Worm (Caenorhabditis elegans): Measurements from ENCODE around the gene ced-3.
A peak's percentile ranks its signal among the peaks of the same experiment; 100 is the strongest.

The ced-3 gene

ce11 chrIV:13204037-13204436 is at the start of gene ced-3:
TSS of gene ced-3 (minus strand) at chrIV:13204137.
- TF ChIP-seq mdl-1 (tag; optimal IDR thresholded peaks at IDR 0.05) (no peak), alr-1 (tag; optimal IDR thresholded peaks at IDR 0.05) (no peak), nhr-6 (tag; optimal IDR thresholded peaks at IDR 0.05) (no peak), dmd-4 (tag; optimal IDR thresholded peaks at IDR 0.05) (no peak), elt-1 (tag; optimal IDR thresholded peaks at IDR 0.05) (no peak), blmp-1 (tag; optimal IDR thresholded peaks at IDR 0.05; ENCODE audit: insufficient read depth) (no peak), nhr-129 (tag; optimal IDR thresholded peaks at IDR 0.05) (no peak), mab-5 (tag; optimal IDR thresholded peaks at IDR 0.05) (no peak)

DNA sequence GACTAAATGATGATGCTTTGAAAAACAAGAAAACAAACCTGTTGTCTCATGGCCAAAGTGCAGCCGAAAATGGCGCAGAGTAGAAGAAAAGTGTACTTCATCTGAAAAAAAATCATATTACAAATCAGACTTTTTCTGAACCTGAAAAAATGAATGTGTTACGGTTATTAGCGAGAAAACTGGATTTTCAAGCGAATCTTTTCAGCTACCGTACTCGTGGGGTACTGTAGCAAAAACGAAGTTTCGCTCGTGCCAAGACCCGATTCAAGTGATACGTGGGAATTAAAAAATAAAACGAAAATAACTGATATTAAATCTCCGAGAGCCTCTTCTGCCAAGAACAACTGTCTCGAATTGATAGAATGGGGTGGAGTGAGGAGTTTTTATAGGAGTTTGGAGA is 48.3 kb upstream of the ced-3 start, which contains the start of gene ttr-51:
Gene ttr-51, minus strand, starts transcription at position 101 of the 400 bp plus-strand sequence.
- TF ChIP-seq lin-13 (GFP tag; optimal IDR thresholded peaks at IDR 0.05) = no peak
- TF ChIP-seq ztf-1 (GFP tag; conservative IDR thresholded peaks at IDR 0.05) = no peak
- no peak for TF ChIP-seq fos-1 (tag; optimal IDR thresholded peaks at IDR 0.05)
- no peak for TF ChIP-seq elt-1 (tag; optimal IDR thresholded peaks at IDR 0.05)
- TF ChIP-seq nhr-129 (tag; optimal IDR thresholded peaks at IDR 0.05) = peak; percentile 17
- peak in 1 of 2 experiments; percentile 1 for TF ChIP-seq lsy-2 (tag; optimal IDR thresholded peaks at IDR 0.05)
- no peak for TF ChIP-seq nhr-11 (tag; optimal IDR thresholded peaks at IDR 0.05)

DNA sequence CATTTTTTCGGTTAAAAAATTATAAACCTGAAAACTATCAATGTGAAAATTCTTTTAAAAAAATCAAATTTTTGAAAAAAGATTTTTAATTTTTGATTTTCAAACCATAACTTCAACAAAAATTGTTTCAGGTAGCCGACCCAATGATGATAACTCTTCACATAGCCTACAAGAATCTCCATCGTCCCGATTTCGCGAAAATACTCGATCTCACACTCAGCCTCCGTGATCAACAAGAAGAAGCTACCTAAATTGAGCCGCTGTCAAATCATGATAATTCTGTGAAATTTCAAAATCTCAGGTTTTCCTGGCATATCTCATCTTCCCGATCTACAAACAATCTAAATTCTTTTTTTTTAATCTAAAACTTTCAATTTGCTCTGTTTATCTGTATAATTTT is 46.3 kb upstream of the ced-3 start:
- TF ChIP-seq aly-2 (tag; optimal IDR thresholded peaks at IDR 0.05) (no peak), mbf-1 (tag; optimal IDR thresholded peaks at IDR 0.05) (no peak), elt-1 (tag; optimal IDR thresholded peaks at IDR 0.05) (no peak), mab-5 (tag; optimal IDR thresholded peaks at IDR 0.05) (no peak), dmd-4 (tag; optimal IDR thresholded peaks at IDR 0.05) (no peak), F13H6.1 (tag; optimal IDR thresholded peaks at IDR 0.05) (no peak), alr-1 (tag; optimal IDR thresholded peaks at IDR 0.05) (no peak), ama-1 (optimal IDR thresholded peaks at IDR 0.05) (no peak), fos-1 (tag; optimal IDR thresholded peaks at IDR 0.05) (no peak), snpc-4 (tag; optimal IDR thresholded peaks at IDR 0.05) (no peak)

- no peak for TF ChIP-seq Y55F3AM.14 (GFP tag; optimal IDR thresholded peaks at IDR 0.05)
Measured at ce11 chrIV:13247780-13248179, 43.8 kb upstream of the ced-3 start.

- TF ChIP-seq unc-39 (tag; optimal IDR thresholded peaks at IDR 0.05) (no peak), sma-3 (GFP tag; optimal IDR thresholded peaks at IDR 0.05) (no peak), mab-5 (tag; optimal IDR thresholded peaks at IDR 0.05) (no peak), blmp-1 (tag; optimal IDR thresholded peaks at IDR 0.05; ENCODE audit: insufficient read depth) (no peak), alr-1 (tag; optimal IDR thresholded peaks at IDR 0.05) (no peak), ztf-1 (GFP tag; conservative IDR thresholded peaks at IDR 0.05) (no peak), ztf-11 (tag; optimal IDR thresholded peaks at IDR 0.05) (no peak), R02D3.7 (tag; optimal IDR thresholded peaks at IDR 0.05) (no peak), nhr-25 (tag; optimal IDR thresholded peaks at IDR 0.05) (no peak), nhr-12 (tag; optimal IDR thresholded peaks at IDR 0.05) (no peak), elt-1 (tag; optimal IDR thresholded peaks at IDR 0.05) (no peak), egl-27 (tag; optimal IDR thresholded peaks at IDR 0.05) (no peak), ceh-16 (tag; optimal IDR thresholded peaks at IDR 0.05) (no peak), nhr-77 (tag; optimal IDR thresholded peaks at IDR 0.05) (no peak), ZK546.5 (tag; optimal IDR thresholded peaks at IDR 0.05) (no peak)
Measured at ce11 chrIV:13246961-13247360, 43.0 kb upstream of the ced-3 start, which contains the start of gene JC8.7. TSS of gene JC8.7 (plus strand) at chrIV:13247261.

- TF ChIP-seq ceh-16 (tag; optimal IDR thresholded peaks at IDR 0.05) = no peak
- no peak for TF ChIP-seq mbf-1 (tag; optimal IDR thresholded peaks at IDR 0.05)
- no peak for TF ChIP-seq gmeb-1 (tag; optimal IDR thresholded peaks at IDR 0.05)
- TF ChIP-seq sma-3 (GFP tag; optimal IDR thresholded peaks at IDR 0.05) = no peak
- TF ChIP-seq lin-13 (GFP tag; optimal IDR thresholded peaks at IDR 0.05) = no peak
- no peak for TF ChIP-seq sma-9 (GFP tag; optimal IDR thresholded peaks at IDR 0.05)
- TF ChIP-seq sma-9 (tag; optimal IDR thresholded peaks at IDR 0.05) = no peak
- TF ChIP-seq Y55F3AM.14 (GFP tag; optimal IDR thresholded peaks at IDR 0.05) = no peak
- TF ChIP-seq ama-1 (optimal IDR thresholded peaks at IDR 0.05) = no peak
- TF ChIP-seq nhr-21 (tag; optimal IDR thresholded peaks at IDR 0.05) = no peak
- no peak for TF ChIP-seq C34F6.9 (tag; optimal IDR thresholded peaks at IDR 0.05)
- no peak for TF ChIP-seq fos-1 (tag; optimal IDR thresholded peaks at IDR 0.05)
- no peak for TF ChIP-seq nhr-237 (tag; optimal IDR thresholded peaks at IDR 0.05)
- no peak for TF ChIP-seq snpc-4 (tag; optimal IDR thresholded peaks at IDR 0.05)
- TF ChIP-seq blmp-1 (tag; optimal IDR thresholded peaks at IDR 0.05; ENCODE audit: insufficient read depth) = no peak
- TF ChIP-seq egl-27 (tag; optimal IDR thresholded peaks at IDR 0.05) = no peak
- TF ChIP-seq nhr-23 (tag; optimal IDR thresholded peaks at IDR 0.05) = no peak
- TF ChIP-seq ZK546.5 (tag; optimal IDR thresholded peaks at IDR 0.05) = no peak
- TF ChIP-seq R02D3.7 (tag; optimal IDR thresholded peaks at IDR 0.05) = no peak
- no peak for TF ChIP-seq mdl-1 (tag; optimal IDR thresholded peaks at IDR 0.05)
Measured at ce11 chrIV:13244024-13244423, 40.1 kb upstream of the ced-3 start, which contains the start of gene cox-11. TSS of gene cox-11 (plus strand) at chrIV:13244324.

Measured in whole organism, L2 larva.